Worm (Caenorhabditis elegans) whole organism, late embryonic: Measurements from ENCODE around the gene F41G3.18.

Experiments
- C08G9.2 ChIP-seq: sonication (generic microtip); optimal IDR thresholded peaks from 2 replicates; lab custom pipeline; 2016; ENCODE audit warnings: mild to moderate bottlenecking, missing genetic modification characterization, moderate library complexity, missing compliant biosample characterization
- C38D4.7 ChIP-seq: fragments of 200-800 bp; sonication (Bioruptor generic); optimal IDR thresholded peaks from 2 replicates; lab custom pipeline; 2018; ENCODE audit warnings: mild to moderate bottlenecking, missing genetic modification characterization, moderate library complexity, missing compliant biosample characterization
- F13H6.1 ChIP-seq: sonication (generic microtip); optimal IDR thresholded peaks from 2 replicates; lab custom pipeline; 2016; ENCODE audit warnings: missing genetic modification characterization, missing compliant biosample characterization
- K09A11.1 ChIP-seq: sonication (generic microtip); optimal IDR thresholded peaks from 2 replicates; lab custom pipeline; 2017; ENCODE audit warnings: antibody characterized with exemption, mild to moderate bottlenecking, missing genetic modification characterization, missing compliant biosample characterization; ENCODE audit not compliant: insufficient read depth
- T23F11.4 ChIP-seq: fragments of 200-800 bp; sonication (Bioruptor generic); optimal IDR thresholded peaks from 2 replicates; lab custom pipeline; 2018; ENCODE audit warnings: mild to moderate bottlenecking, missing genetic modification characterization, missing compliant biosample characterization
- Y22D7AL.16 ChIP-seq: sonication (generic microtip); optimal IDR thresholded peaks from 2 replicates; lab custom pipeline; 2016; ENCODE audit warnings: missing genetic modification characterization, missing compliant biosample characterization
- ahr-1 ChIP-seq: sonication (generic microtip); optimal IDR thresholded peaks from 2 replicates; lab custom pipeline; 2016; ENCODE audit warnings: missing genetic modification characterization, missing compliant biosample characterization
- ceh-14 ChIP-seq: sonication (generic microtip); optimal IDR thresholded peaks from 2 replicates; lab custom pipeline; 2016; ENCODE audit warnings: missing genotype, missing genetic modification characterization, missing compliant biosample characterization
- ceh-19 ChIP-seq: fragments of 200-800 bp; sonication (Bioruptor generic); optimal IDR thresholded peaks from 2 replicates; lab custom pipeline; 2018; ENCODE audit warnings: mild to moderate bottlenecking, missing genetic modification characterization, missing compliant biosample characterization
- ceh-2 ChIP-seq: sonication (generic microtip); optimal IDR thresholded peaks from 2 replicates; lab custom pipeline; 2016; ENCODE audit warnings: missing genotype, missing genetic modification characterization, missing compliant biosample characterization
- ceh-24 ChIP-seq: sonication (generic microtip); optimal IDR thresholded peaks from 2 replicates; lab custom pipeline; 2016; ENCODE audit warnings: mild to moderate bottlenecking, missing genetic modification characterization, missing compliant biosample characterization
- ceh-30 ChIP-seq: fragments of 150-350 bp; optimal IDR thresholded peaks from 2 replicates; lab custom pipeline; 2014; ENCODE audit warnings: missing biosample characterization, missing genetic modification characterization
- ceh-31 ChIP-seq: sonication (generic microtip); optimal IDR thresholded peaks from 2 replicates; lab custom pipeline; 2016; ENCODE audit warnings: missing genetic modification characterization, missing compliant biosample characterization
- ceh-34 ChIP-seq: sonication (generic microtip); optimal IDR thresholded peaks from 2 replicates; lab custom pipeline; 2016; ENCODE audit warnings: mild to moderate bottlenecking, missing genetic modification characterization, missing compliant biosample characterization
- ceh-48 ChIP-seq: sonication (generic microtip); optimal IDR thresholded peaks from 2 replicates; lab custom pipeline; 2016; ENCODE audit warnings: missing genetic modification characterization, inconsistent platforms, missing compliant biosample characterization
- ceh-6 ChIP-seq: fragments of 200-800 bp; sonication (Bioruptor generic); optimal IDR thresholded peaks from 2 replicates; lab custom pipeline; 2018; ENCODE audit warnings: mild to moderate bottlenecking, missing genetic modification characterization, missing compliant biosample characterization
- che-1 ChIP-seq: sonication (generic microtip); optimal IDR thresholded peaks from 2 replicates; lab custom pipeline; 2016; ENCODE audit warnings: mild to moderate bottlenecking, missing genetic modification characterization, missing compliant biosample characterization
- dve-1 ChIP-seq: sonication (generic microtip); optimal IDR thresholded peaks from 2 replicates; lab custom pipeline; 2017; ENCODE audit warnings: antibody characterized with exemption, mild to moderate bottlenecking, missing genetic modification characterization, missing compliant biosample characterization
- elt-2 ChIP-seq: sonication (generic microtip); optimal IDR thresholded peaks from 2 replicates; lab custom pipeline; 2016; ENCODE audit warnings: missing genetic modification reagents, missing genetic modification characterization, missing compliant biosample characterization
- elt-4 ChIP-seq: sonication (generic microtip); optimal IDR thresholded peaks from 2 replicates; lab custom pipeline; 2016; ENCODE audit warnings: missing genetic modification characterization, missing compliant biosample characterization
- ets-4 ChIP-seq: sonication (generic microtip); optimal IDR thresholded peaks from 2 replicates; lab custom pipeline; 2016; ENCODE audit warnings: missing genetic modification characterization, missing compliant biosample characterization
- fax-1 ChIP-seq: sonication (generic microtip); optimal IDR thresholded peaks from 2 replicates; lab custom pipeline; 2016; ENCODE audit warnings: missing genotype, missing genetic modification characterization, missing compliant biosample characterization
- fkh-10 ChIP-seq: fragments of 150-350 bp; optimal IDR thresholded peaks from 2 replicates; lab custom pipeline; 2014; ENCODE audit warnings: missing biosample characterization, missing genetic modification reagents, missing genetic modification characterization
- fkh-6 ChIP-seq: sonication (generic microtip); optimal IDR thresholded peaks from 2 replicates; lab custom pipeline; 2016; ENCODE audit warnings: missing genetic modification characterization, missing compliant biosample characterization
- hlh-15 ChIP-seq: sonication (generic microtip); optimal IDR thresholded peaks from 2 replicates; lab custom pipeline; 2016; ENCODE audit warnings: missing genetic modification characterization, missing compliant biosample characterization
- hlh-30 ChIP-seq: sonication (generic microtip); optimal IDR thresholded peaks from 2 replicates; lab custom pipeline; 2017; ENCODE audit warnings: antibody characterized with exemption, missing genetic modification characterization, missing compliant biosample characterization; ENCODE audit not compliant: insufficient read depth
- lim-6 ChIP-seq: sonication (generic microtip); optimal IDR thresholded peaks from 2 replicates; lab custom pipeline; 2016; ENCODE audit warnings: missing genetic modification characterization, missing compliant biosample characterization
- madf-2 ChIP-seq: sonication (generic microtip); optimal IDR thresholded peaks from 2 replicates; lab custom pipeline; 2017; ENCODE audit warnings: missing genetic modification characterization, missing compliant biosample characterization
- mec-3 ChIP-seq: sonication (generic microtip); optimal IDR thresholded peaks from 2 replicates; lab custom pipeline; 2016; ENCODE audit warnings: borderline replicate concordance, missing genetic modification characterization, missing compliant biosample characterization
- nhr-232 ChIP-seq: sonication (generic microtip); optimal IDR thresholded peaks from 2 replicates; lab custom pipeline; 2016; ENCODE audit warnings: missing genetic modification characterization, missing compliant biosample characterization
- npax-4 ChIP-seq: sonication (generic microtip); optimal IDR thresholded peaks from 2 replicates; lab custom pipeline; 2016; ENCODE audit warnings: missing genetic modification characterization, missing compliant biosample characterization
- odd-2 ChIP-seq: sonication (generic microtip); optimal IDR thresholded peaks from 2 replicates; lab custom pipeline; 2017; ENCODE audit warnings: antibody characterized with exemption, mild to moderate bottlenecking, missing genetic modification characterization, missing compliant biosample characterization
- pag-3 ChIP-seq: sonication (generic microtip); optimal IDR thresholded peaks from 2 replicates; lab custom pipeline; 2016; ENCODE audit warnings: missing compliant biosample characterization, missing genetic modification characterization, borderline replicate concordance
- pat-9 ChIP-seq: fragments of 200-800 bp; sonication (Bioruptor generic); optimal IDR thresholded peaks from 2 replicates; lab custom pipeline; 2018; ENCODE audit warnings: mild to moderate bottlenecking, missing genetic modification characterization, moderate library complexity, missing compliant biosample characterization
- pax-1 ChIP-seq: fragments of 150-350 bp; optimal IDR thresholded peaks from 2 replicates; lab custom pipeline; 2014; ENCODE audit warnings: missing biosample characterization, missing genetic modification characterization
- pha-2 ChIP-seq: sonication (generic microtip); optimal IDR thresholded peaks from 2 replicates; lab custom pipeline; 2017; ENCODE audit warnings: mild to moderate bottlenecking, missing genetic modification characterization, missing compliant biosample characterization
- pha-4 ChIP-seq: fragments of 150-350 bp; optimal IDR thresholded peaks from 2 replicates; lab custom pipeline; 2018; ENCODE audit warnings: missing biosample characterization, missing genetic modification reagents, missing genetic modification characterization
- pqm-1 ChIP-seq: sonication (generic microtip); optimal IDR thresholded peaks from 2 replicates; lab custom pipeline; 2016; ENCODE audit warnings: missing genetic modification characterization, missing compliant biosample characterization
- ref-2 ChIP-seq: sonication (generic microtip); optimal IDR thresholded peaks from 2 replicates; lab custom pipeline; 2016; ENCODE audit warnings: missing genetic modification characterization, missing compliant biosample characterization
- sdc-2 ChIP-seq: sonication (generic microtip); optimal IDR thresholded peaks from 2 replicates; lab custom pipeline; 2016; ENCODE audit warnings: missing genotype, missing genetic modification characterization, missing compliant biosample characterization
- sox-2 ChIP-seq: fragments of 200-800 bp; sonication (Bioruptor generic); IDR thresholded peaks from 2 replicates; pipeline ENCODE4 v1.3.6; 2022; ENCODE audit warnings: missing genetic modification reagents, missing genetic modification characterization, missing compliant biosample characterization
- syd-9 ChIP-seq: sonication (generic microtip); optimal IDR thresholded peaks from 2 replicates; lab custom pipeline; 2016; ENCODE audit warnings: mild to moderate bottlenecking, missing genetic modification characterization, moderate library complexity, missing compliant biosample characterization
- tbx-2 ChIP-seq: sonication (generic microtip); optimal IDR thresholded peaks from 2 replicates; lab custom pipeline; 2016; ENCODE audit warnings: missing genetic modification characterization, missing compliant biosample characterization
- tbx-7 ChIP-seq: sonication (generic microtip); optimal IDR thresholded peaks from 2 replicates; lab custom pipeline; 2016; ENCODE audit warnings: missing genotype, missing genetic modification characterization, missing compliant biosample characterization
- ttx-3 ChIP-seq: sonication (generic microtip); optimal IDR thresholded peaks from 2 replicates; lab custom pipeline; 2016; ENCODE audit warnings: missing genetic modification reagents, missing genetic modification characterization, missing compliant biosample characterization
- unc-3 ChIP-seq, 2 experiments: fragments of 200-800 bp in 1 of 2; sonication (Bioruptor generic) in 1 of 2; sonication (generic microtip) in 1 of 2; conservative IDR thresholded peaks in 1 of 2; optimal IDR thresholded peaks in 1 of 2; 2 replicates each; pipeline versions ENCODE4 v1.3.6 to Lab custom; 2016 to 2022; ENCODE audit warnings: missing compliant biosample characterization in 2 of 2, missing genetic modification characterization in 2 of 2, missing genetic modification reagents in 1 of 2
- unc-55 ChIP-seq: sonication (generic microtip); optimal IDR thresholded peaks from 2 replicates; lab custom pipeline; 2017; ENCODE audit warnings: missing biosample characterization, missing genetic modification reagents, missing genetic modification characterization
- unc-86 ChIP-seq: sonication (generic microtip); optimal IDR thresholded peaks from 2 replicates; lab custom pipeline; 2016; ENCODE audit warnings: missing genetic modification characterization, missing compliant biosample characterization
- zip-5 ChIP-seq: sonication (generic microtip); optimal IDR thresholded peaks from 2 replicates; lab custom pipeline; 2016; ENCODE audit warnings: missing genetic modification characterization, missing compliant biosample characterization
- ztf-16 ChIP-seq: sonication (generic microtip); optimal IDR thresholded peaks from 2 replicates; lab custom pipeline; 2017; ENCODE audit warnings: missing genetic modification characterization, missing compliant biosample characterization

The F41G3.18 gene

DNA sequence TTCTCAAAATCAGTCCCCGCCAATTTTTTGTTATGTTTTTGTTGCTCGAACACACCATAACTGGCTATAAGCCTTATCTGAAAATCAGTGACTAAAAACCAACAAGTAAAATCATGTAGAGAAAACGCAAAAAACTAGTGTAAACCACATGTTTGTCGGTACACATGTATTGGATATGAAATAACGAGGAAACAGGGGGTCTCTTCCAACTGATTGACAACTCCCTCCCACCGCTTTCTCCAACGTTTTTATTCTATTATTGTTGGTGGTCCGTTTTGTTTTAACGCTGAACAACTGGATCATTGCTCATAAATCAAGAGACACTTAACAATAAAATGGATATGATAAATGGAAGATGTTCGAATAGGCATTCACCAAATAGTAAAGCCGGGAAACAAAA, 41.3 kb upstream of the F41G3.18 start:
- no peak for TF ChIP-seq pat-9 (tag; lab: Kevin White, UChicago)
- no peak for TF ChIP-seq ceh-31 (tag; lab: Kevin White, UChicago)
- no peak for TF ChIP-seq ceh-14 (tag; lab: Kevin White, UChicago)
- TF ChIP-seq mec-3, result no peak
- no peak for TF ChIP-seq ahr-1 (tag; lab: Kevin White, UChicago)
- TF ChIP-seq nhr-232 (tag; lab: Kevin White, UChicago), result no peak
- no peak for TF ChIP-seq pha-2 (tag; lab: Kevin White, UChicago)
- no peak for TF ChIP-seq sox-2
- no peak for TF ChIP-seq lim-6
- TF ChIP-seq ceh-34 (tag; lab: Kevin White, UChicago), result no peak
- no peak for TF ChIP-seq ceh-2 (tag; lab: Kevin White, UChicago)
- no peak for TF ChIP-seq Y22D7AL.16 (tag; lab: Kevin White, UChicago)
- TF ChIP-seq zip-5, result no peak
- TF ChIP-seq ceh-48 (tag; lab: Kevin White, UChicago), result no peak
- no peak for TF ChIP-seq sdc-2
- TF ChIP-seq dve-1, result no peak
- TF ChIP-seq madf-2 (tag; lab: Kevin White, UChicago), result no peak
- no peak for TF ChIP-seq npax-4
- no peak for TF ChIP-seq unc-86 (tag; lab: Kevin White, UChicago)
- TF ChIP-seq fkh-10 (GFP tag; lab: Kevin White, UChicago), result no peak

DNA sequence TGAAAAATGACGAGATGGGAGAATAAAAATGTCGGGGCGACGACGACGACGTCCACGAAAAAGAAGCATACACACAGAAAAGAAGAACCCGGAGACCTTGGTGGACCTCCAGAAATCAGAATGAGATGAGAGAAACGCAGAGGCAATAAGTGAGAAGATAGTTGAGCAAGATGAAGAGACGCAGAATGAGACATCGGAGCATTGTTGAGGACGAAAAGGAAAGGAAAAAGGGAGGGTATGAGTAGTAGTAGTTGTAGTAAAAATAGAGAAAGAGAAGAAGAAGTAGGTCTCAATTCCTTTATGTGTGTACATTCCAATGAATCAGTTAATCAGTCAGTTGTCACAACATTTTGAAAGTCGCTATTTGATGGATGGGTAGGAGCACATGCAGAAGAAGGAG, 38.8 kb upstream of the F41G3.18 start, which contains the start of gene T14B4.8:
Gene T14B4.8 (minus strand): TSS at position 60 of the 400 bp plus-strand sequence.
- TF ChIP-seq C08G9.2 (tag; lab: Kevin White, UChicago) (no peak), che-1 (tag; lab: Kevin White, UChicago) (no peak), tbx-7 (tag; lab: Kevin White, UChicago) (no peak), fax-1 (tag; lab: Kevin White, UChicago) (no peak), hlh-15 (tag; lab: Kevin White, UChicago) (no peak), Y22D7AL.16 (tag; lab: Kevin White, UChicago) (no peak), tbx-2 (tag; lab: Kevin White, UChicago) (peak; percentile 21), nhr-232 (tag; lab: Kevin White, UChicago) (no peak), T23F11.4 (no peak), ahr-1 (tag; lab: Kevin White, UChicago) (no peak), elt-2 (peak; percentile 2), ceh-48 (tag; lab: Kevin White, UChicago) (no peak), fkh-6 (tag; lab: Kevin White, UChicago) (no peak), ceh-24 (tag; lab: Kevin White, UChicago) (no peak), ztf-16 (tag; lab: Kevin White, UChicago) (no peak), K09A11.1 (tag; lab: Kevin White, UChicago) (no peak), ceh-19 (GFP tag; lab: Kevin White, UChicago) (no peak), npax-4 (no peak), F13H6.1 (tag; lab: Kevin White, UChicago) (no peak), pag-3 (tag; lab: Kevin White, UChicago) (no peak), pax-1 (tag; lab: Kevin White, UChicago) (no peak), sox-2 (no peak), ttx-3 (no peak), unc-3 (GFP tag; conservative IDR thresholded peaks at IDR 0.05; lab: Robert Waterston, UW) (no peak), unc-3 (tag; optimal IDR thresholded peaks at IDR 0.05; lab: Kevin White, UChicago) (no peak), ceh-6 (no peak), odd-2 (no peak), C38D4.7 (no peak), elt-4 (tag; lab: Kevin White, UChicago) (no peak), mec-3 (no peak), ets-4 (tag; lab: Kevin White, UChicago) (no peak), ceh-30 (tag; lab: Kevin White, UChicago) (no peak), pha-4 (tag; lab: Kevin White, UChicago) (no peak), hlh-30 (tag; lab: Kevin White, UChicago) (no peak), pqm-1 (no peak), fkh-10 (GFP tag; lab: Kevin White, UChicago) (no peak), zip-5 (no peak), unc-55 (GFP tag; lab: Kevin White, UChicago) (peak; percentile 63), ref-2 (tag; lab: Kevin White, UChicago) (no peak), syd-9 (no peak), sdc-2 (no peak), ceh-14 (tag; lab: Kevin White, UChicago) (no peak), ceh-2 (tag; lab: Kevin White, UChicago) (no peak), unc-86 (tag; lab: Kevin White, UChicago) (no peak)
